Fruit fly (Drosophila melanogaster) whole organism, embryonic: ENCODE data around the gene Mvl.

Experiments used
- Bgb ChIP-seq: fragments of 200-800 bp; sonication (Bioruptor generic); IDR thresholded peaks from 2 replicates; pipeline ENCODE4 v1.3.6; 2022; ENCODE audit warnings: missing biosample characterization, missing genetic modification characterization; ENCODE audit not compliant: partially characterized antibody
- Blimp-1 ChIP-seq: fragments of 200-800 bp; sonication (Bioruptor generic); optimal IDR thresholded peaks from 3 replicates; lab custom pipeline; 2018; ENCODE audit warnings: missing biosample characterization, missing genetic modification characterization, mild to moderate bottlenecking, moderate library complexity, missing genetic modification reagents
- CG10543 ChIP-seq: fragments of 200-800 bp; sonication (Bioruptor generic); optimal IDR thresholded peaks from 3 replicates; lab custom pipeline; 2017; ENCODE audit warnings: missing biosample characterization, mild to moderate bottlenecking, missing genetic modification characterization, moderate library complexity
- CG14710 ChIP-seq: fragments of 200-800 bp; sonication (Bioruptor generic); optimal IDR thresholded peaks from 3 replicates; lab custom pipeline; 2019; ENCODE audit warnings: missing biosample characterization, mild to moderate bottlenecking, missing genetic modification characterization, moderate library complexity
- CG2199 ChIP-seq: fragments of 200-800 bp; sonication (Bioruptor generic); IDR thresholded peaks from 3 replicates; pipeline ENCODE4 v1.3.6; 2022; ENCODE audit warnings: missing biosample characterization, missing genetic modification characterization
- CG31365 ChIP-seq: fragments of 200-800 bp; sonication (Bioruptor generic); optimal IDR thresholded peaks from 2 replicates; lab custom pipeline; 2018; ENCODE audit warnings: missing biosample characterization, mild to moderate bottlenecking, missing genetic modification characterization
- CG32532 ChIP-seq: fragments of 200-800 bp; sonication (Bioruptor generic); IDR thresholded peaks from 2 replicates; pipeline ENCODE4 v1.3.6; 2022; ENCODE audit warnings: missing biosample characterization, missing genetic modification characterization
- CG5953 ChIP-seq: fragments of 200-800 bp; sonication (Bioruptor generic); IDR thresholded peaks from 2 replicates; pipeline ENCODE4 v1.3.6; 2022; ENCODE audit warnings: missing biosample characterization, missing genetic modification characterization
- CG6791 ChIP-seq: fragments of 200-800 bp; sonication (Bioruptor generic); IDR thresholded peaks from 3 replicates; pipeline ENCODE4 v1.3.6; 2022; ENCODE audit warnings: missing biosample characterization, missing genetic modification characterization; ENCODE audit not compliant: partially characterized antibody
- CG7372 ChIP-seq: fragments of 200-800 bp; sonication (Bioruptor generic); IDR thresholded peaks from 2 replicates; pipeline ENCODE4 v1.3.6; 2022; ENCODE audit warnings: missing biosample characterization, missing genetic modification characterization
- CG8924 ChIP-seq: fragments of 200-800 bp; optimal IDR thresholded peaks from 3 replicates; lab custom pipeline; 2019; ENCODE audit warnings: missing biosample characterization, mild to moderate bottlenecking, missing genetic modification characterization, moderate library complexity
- CG9932 ChIP-seq: fragments of 200-800 bp; sonication (Bioruptor generic); IDR thresholded peaks from 2 replicates; pipeline ENCODE4 v1.3.6; 2022; ENCODE audit warnings: missing biosample characterization, missing genetic modification characterization
- Camta ChIP-seq: fragments of 200-800 bp; sonication (Bioruptor generic); optimal IDR thresholded peaks from 2 replicates; lab custom pipeline; 2016; ENCODE audit warnings: missing biosample characterization, missing genetic modification characterization
- Dp ChIP-seq: fragments of 200-800 bp; sonication (Bioruptor generic); optimal IDR thresholded peaks from 2 replicates; lab custom pipeline; 2018; ENCODE audit warnings: missing biosample characterization, mild to moderate bottlenecking, missing genetic modification characterization, moderate library complexity
- E2f2 ChIP-seq: fragments of 200-800 bp; sonication (Bioruptor generic); IDR thresholded peaks from 2 replicates; pipeline ENCODE4 v1.3.6; 2022; ENCODE audit warnings: missing biosample characterization, missing genetic modification characterization
- Eip74EF ChIP-seq, 2 experiments: fragments of 200-800 bp in 1 of 2; fragments of >200 bp in 1 of 2; sonication (Bioruptor generic) in 1 of 2; optimal IDR thresholded peaks; 2 replicates each; lab custom pipeline; 2017 to 2019; ENCODE audit warnings: missing biosample characterization in 2 of 2, missing genetic modification characterization in 2 of 2, mild to moderate bottlenecking in 1 of 2, moderate library complexity in 1 of 2
- H15 ChIP-seq: fragments of 200-800 bp; sonication (Bioruptor generic); IDR thresholded peaks from 3 replicates; pipeline ENCODE4 v1.3.6; 2022; ENCODE audit warnings: missing biosample characterization, missing genetic modification characterization
- Lpt ChIP-seq: fragments of >200 bp; optimal IDR thresholded peaks from 2 replicates; lab custom pipeline; 2018; ENCODE audit warnings: missing biosample characterization, missing genetic modification characterization
- Med ChIP-seq: fragments of 200-800 bp; sonication (Bioruptor generic); peaks from one replicate; lab custom pipeline; 2016; ENCODE audit warnings: missing biosample characterization, missing genetic modification characterization, mild to moderate bottlenecking, inconsistent platforms, moderate library complexity
- Nf-YB ChIP-seq: fragments of 200-800 bp; sonication (Bioruptor generic); optimal IDR thresholded peaks from 3 replicates; lab custom pipeline; 2019; ENCODE audit warnings: missing biosample characterization, mild to moderate bottlenecking, missing genetic modification characterization, moderate library complexity
- chinmo ChIP-seq: fragments of 200-800 bp; sonication (Bioruptor generic); IDR thresholded peaks from 4 replicates; pipeline ENCODE4 v1.3.6; 2022; ENCODE audit warnings: missing biosample characterization, missing genetic modification characterization; ENCODE audit not compliant: partially characterized antibody
- chn ChIP-seq: fragments of 200-800 bp; sonication (Bioruptor generic); optimal IDR thresholded peaks from 2 replicates; lab custom pipeline; 2016; ENCODE audit warnings: missing biosample characterization, missing genetic modification characterization
- ci ChIP-seq: fragments of 200-800 bp; sonication (Bioruptor generic); IDR thresholded peaks from 3 replicates; pipeline ENCODE4 v1.3.6; 2022; ENCODE audit warnings: missing biosample characterization, missing genetic modification characterization
- crol ChIP-seq: fragments of 200-800 bp; sonication (Bioruptor generic); IDR thresholded peaks from 2 replicates; pipeline ENCODE4 v1.3.6; 2022; ENCODE audit warnings: missing biosample characterization, missing genetic modification characterization
- dysf ChIP-seq: fragments of 200-800 bp; sonication (Bioruptor generic); IDR thresholded peaks from 3 replicates; pipeline ENCODE4 v1.3.6; 2022; ENCODE audit warnings: missing biosample characterization, missing genetic modification characterization
- exex ChIP-seq: fragments of 200-800 bp; sonication (Bioruptor generic); optimal IDR thresholded peaks from 4 replicates; lab custom pipeline; 2018; ENCODE audit warnings: missing biosample characterization, mild to moderate bottlenecking, missing genetic modification characterization, moderate library complexity
- h ChIP-seq: fragments of >200 bp; optimal IDR thresholded peaks from 2 replicates; lab custom pipeline; 2017
- kni ChIP-seq: fragments of 200-800 bp; sonication (Bioruptor generic); optimal IDR thresholded peaks from 3 replicates; lab custom pipeline; 2017; ENCODE audit warnings: mild to moderate bottlenecking, missing biosample characterization, missing genetic modification reagents, missing genetic modification characterization
- lab ChIP-seq: fragments of 200-800 bp; sonication (Bioruptor generic); optimal IDR thresholded peaks from 3 replicates; lab custom pipeline; 2017; ENCODE audit warnings: missing biosample characterization, missing genetic modification characterization, mild to moderate bottlenecking, moderate library complexity, missing genetic modification reagents
- lilli ChIP-seq: fragments of 200-800 bp; sonication (Bioruptor generic); optimal IDR thresholded peaks from 3 replicates; lab custom pipeline; 2016; ENCODE audit warnings: missing biosample characterization, missing genetic modification characterization
- oc ChIP-seq: fragments of 200-800 bp; sonication (Bioruptor generic); optimal IDR thresholded peaks from 2 replicates; lab custom pipeline; 2018; ENCODE audit warnings: missing biosample characterization, mild to moderate bottlenecking, missing genetic modification characterization, moderate library complexity
- sd ChIP-seq: fragments of 200-800 bp; sonication (Bioruptor generic); optimal IDR thresholded peaks from 3 replicates; lab custom pipeline; 2018; ENCODE audit warnings: missing biosample characterization, mild to moderate bottlenecking, missing genetic modification characterization, moderate library complexity
- sens ChIP-seq: fragments of 200-800 bp; sonication (Bioruptor generic); peaks from one replicate; lab custom pipeline; 2016; ENCODE audit warnings: missing biosample characterization, missing genetic modification characterization
- sima ChIP-seq: fragments of 200-800 bp; sonication (Bioruptor generic); optimal IDR thresholded peaks from 2 replicates; lab custom pipeline; 2016; ENCODE audit warnings: missing biosample characterization, missing genetic modification characterization
- sna ChIP-seq: fragments of 200-800 bp; sonication (Bioruptor generic); IDR thresholded peaks from 2 replicates; pipeline ENCODE4 v1.3.6; 2022; ENCODE audit warnings: missing biosample characterization, missing genetic modification characterization; ENCODE audit not compliant: partially characterized antibody
- sug ChIP-seq: fragments of 200-800 bp; optimal IDR thresholded peaks from 2 replicates; lab custom pipeline; 2019; ENCODE audit warnings: missing biosample characterization, mild to moderate bottlenecking, missing genetic modification characterization, moderate library complexity
- usp ChIP-seq: fragments of >200 bp; optimal IDR thresholded peaks from 2 replicates; lab custom pipeline; 2017; ENCODE audit warnings: missing biosample characterization, missing genetic modification characterization
- vfl ChIP-seq: fragments of 200-800 bp; sonication (Bioruptor generic); optimal IDR thresholded peaks from 2 replicates; lab custom pipeline; 2016; ENCODE audit warnings: missing biosample characterization, missing genetic modification characterization

The Mvl gene

dm6 chr3R:21069742-21070141, 9.1 kb upstream of the Mvl start (continued):
- TF ChIP-seq lilli (GFP tag; lab: Kevin White, UChicago) = no peak
- no peak for TF ChIP-seq usp (GFP tag; lab: Kevin White, UChicago)
- no peak for TF ChIP-seq H15 (GFP tag; lab: Robert Waterston, UW)
- no peak for TF ChIP-seq oc (tag; lab: Kevin White, UChicago)
- peak; percentile 20 for TF ChIP-seq Dp (GFP tag; lab: Kevin White, UChicago)
- TF ChIP-seq sima (GFP tag; lab: Kevin White, UChicago) = no peak
- TF ChIP-seq Nf-YB (GFP tag; lab: Kevin White, UChicago) = no peak
- TF ChIP-seq h (lab: Kevin White, UChicago) = no peak
- peak; percentile 43 for TF ChIP-seq Bgb (GFP tag; lab: Robert Waterston, UW)
- no peak for TF ChIP-seq dysf (GFP tag; lab: Robert Waterston, UW)
- peak; percentile 24 for TF ChIP-seq sug (tag; lab: Kevin White, UChicago)
- no peak for TF ChIP-seq sens
- TF ChIP-seq CG14710 (tag; lab: Kevin White, UChicago) = peak; percentile 12
- TF ChIP-seq Eip74EF (GFP tag; optimal IDR thresholded peaks at IDR 0.05; lab: Kevin White, UChicago) = peak in 1 of 2 experiments; percentile 72
- TF ChIP-seq CG31365 (tag; lab: Kevin White, UChicago) = peak; percentile 91

- TF ChIP-seq CG32532 = no peak
- TF ChIP-seq exex (tag; lab: Kevin White, UChicago) = peak; percentile 67
Observed at dm6 chr3R:21067543-21067942, 6.9 kb upstream of the Mvl start.

dm6 chr3R:21066469-21067284, 6.1 kb upstream of the Mvl start:
- TF ChIP-seq CG6791 (0 out of 3 replicates have a peak, but pooled peaks have one; percentile 21), chinmo (GFP tag; lab: Robert Waterston, UW) (0 out of 4 replicates have a peak, but pooled peaks have one; percentile 60), oc (tag; lab: Kevin White, UChicago) (peak; percentile 18), CG2199 (GFP tag; lab: Robert Waterston, UW) (peak; percentile 15; the same call in 1 of the 3 replicates), sna (GFP tag; lab: Robert Waterston, UW) (no peak), E2f2 (GFP tag; lab: Robert Waterston, UW) (0 out of 2 replicates have a peak, but pooled peaks have one; percentile 28), CG9932 (GFP tag; lab: Robert Waterston, UW) (0 out of 2 replicates have a peak, but pooled peaks have one; percentile 9), vfl (no peak), Blimp-1 (GFP tag; lab: Kevin White, UChicago) (peak; percentile 93), lab (GFP tag; lab: Kevin White, UChicago) (peak; percentile 53), Camta (GFP tag; lab: Kevin White, UChicago) (no peak), chn (GFP tag; lab: Kevin White, UChicago) (no peak), Med (peak; percentile 55), exex (tag; lab: Kevin White, UChicago) (peak; percentile 8), crol (GFP tag; lab: Robert Waterston, UW) (0 out of 2 replicates have a peak, but pooled peaks have one; percentile 15), CG5953 (GFP tag; lab: Robert Waterston, UW) (0 out of 2 replicates have a peak, but pooled peaks have one; percentile 16), CG10543 (GFP tag; lab: Kevin White, UChicago) (peak; percentile 41), kni (GFP tag; lab: Kevin White, UChicago) (peak; percentile 66), CG7372 (peak; percentile 67; the same call in 1 of the 2 replicates), ci (0 out of 3 replicates have a peak, but pooled peaks have one; percentile 11), sd (tag; lab: Kevin White, UChicago) (peak; percentile 3), Lpt (GFP tag; lab: Kevin White, UChicago) (no peak), CG8924 (tag; lab: Kevin White, UChicago) (peak; percentile 33)
